Fruit fly (Drosophila melanogaster): Measurements from ENCODE around the gene S.
A peak's percentile ranks its signal among the peaks of the same experiment; 100 is the strongest.

S gene

DNA sequence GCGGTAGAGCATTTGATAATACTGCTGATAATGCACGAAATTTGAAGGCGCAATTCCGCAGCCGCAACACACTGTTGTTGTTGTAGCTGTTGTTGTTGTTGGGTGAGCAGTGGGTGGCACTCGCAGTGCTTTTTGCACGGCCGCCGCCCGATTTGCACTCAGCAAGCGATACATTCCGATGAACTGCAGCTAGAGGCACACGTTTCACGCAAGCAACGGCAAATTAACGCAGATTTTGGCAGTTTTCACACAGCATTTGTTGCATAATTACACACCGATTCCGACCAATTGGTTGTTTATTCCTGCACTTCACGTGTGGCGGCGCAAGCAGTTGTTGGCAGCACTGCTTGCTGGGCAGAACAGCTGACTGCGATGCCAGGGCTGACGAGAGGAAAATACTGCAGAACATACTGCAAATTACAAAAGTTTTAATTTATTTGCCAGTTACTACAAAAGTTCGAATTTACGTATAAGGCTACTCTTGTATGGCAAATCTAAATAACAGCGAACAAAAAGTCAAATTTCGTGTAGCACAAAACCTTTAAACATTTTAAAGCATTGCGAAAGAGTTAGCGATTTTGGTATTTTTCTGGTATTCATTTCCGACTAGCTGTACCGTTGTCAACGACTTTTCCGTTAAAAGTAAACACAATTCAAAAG is 30.5 kb upstream of the S start, which contains the start of the genes PolrMT and CG14339 (continued):
- TF ChIP-seq dmrt11E (tag; optimal IDR thresholded peaks at IDR 0.05) (peak; percentile 20), Neu2 (GFP tag; optimal IDR thresholded peaks at IDR 0.05; ENCODE audit: borderline replicate concordance) (peak; percentile 2), sens (GFP tag) (peak; percentile 96), hth (optimal IDR thresholded peaks at IDR 0.05) (no peak), Aef1 (GFP tag; IDR thresholded peaks at IDR 0.05) (peak; percentile 48; the same call in 2 of the 3 replicates), CG9609 (GFP tag; optimal IDR thresholded peaks at IDR 0.05) (peak; percentile 54), ci (GFP tag; IDR thresholded peaks at IDR 0.05) (0 out of 3 replicates have a peak, but pooled peaks have one; percentile 15), caup (GFP tag; optimal IDR thresholded peaks at IDR 0.05; ENCODE audit: severe bottlenecking) (peak; percentile 5), Deaf1 (tag; optimal IDR thresholded peaks at IDR 0.05) (no peak), D (optimal IDR thresholded peaks at IDR 0.05) (no peak), D (GFP tag; optimal IDR thresholded peaks at IDR 0.05) (no peak), CG34422 (GFP tag; IDR thresholded peaks at IDR 0.05) (peak; percentile 92), nau (GFP tag; optimal IDR thresholded peaks at IDR 0.05) (no peak), NC2β (GFP tag; optimal IDR thresholded peaks at IDR 0.05) (peak; percentile 65), CG10462 (GFP tag; optimal IDR thresholded peaks at IDR 0.05) (peak; percentile 87), CG12236 (GFP tag; optimal IDR thresholded peaks at IDR 0.05) (peak; percentile 30), E2f1 (GFP tag; IDR thresholded peaks at IDR 0.05) (0 out of 2 replicates have a peak, but pooled peaks have one; percentile 18), CG1792 (GFP tag; optimal IDR thresholded peaks at IDR 0.05) (peak; percentile 1), her (GFP tag; optimal IDR thresholded peaks at IDR 0.05) (peak; percentile 48), ham (GFP tag; IDR thresholded peaks at IDR 0.05) (no peak), CG12155 (GFP tag; optimal IDR thresholded peaks at IDR 0.05) (peak; percentile 39), Sry-δ (GFP tag; optimal IDR thresholded peaks at IDR 0.05) (peak; percentile 36), chinmo (GFP tag; IDR thresholded peaks at IDR 0.05; ENCODE audit: partially characterized antibody) (peak; percentile 78; the same call in 1 of the 4 replicates), dpn (GFP tag; optimal IDR thresholded peaks at IDR 0.05) (peak in 1 of 2 experiments; percentile 46), CG10543 (GFP tag; optimal IDR thresholded peaks at IDR 0.05) (peak; percentile 43), H2.0 (GFP tag; IDR thresholded peaks at IDR 0.05) (0 out of 2 replicates have a peak, but pooled peaks have one; percentile 5), trem (tag; optimal IDR thresholded peaks at IDR 0.05) (peak; percentile 41), lilli (GFP tag; optimal IDR thresholded peaks at IDR 0.05) (peak; percentile 40), Myb (GFP tag; optimal IDR thresholded peaks at IDR 0.05) (peak; percentile 98), MESR4 (GFP tag; optimal IDR thresholded peaks at IDR 0.05) (peak; percentile 72), fru (optimal IDR thresholded peaks at IDR 0.05) (no peak), CG15479 (GFP tag; optimal IDR thresholded peaks at IDR 0.05) (peak; percentile 34), mam (GFP tag; optimal IDR thresholded peaks at IDR 0.05) (peak; percentile 51), CG7928 (GFP tag; optimal IDR thresholded peaks at IDR 0.05) (peak; percentile 96), CG11456 (GFP tag; IDR thresholded peaks at IDR 0.05) (no peak), Sin3A (optimal IDR thresholded peaks at IDR 0.05) (peak; percentile 85), CG7987 (GFP tag; optimal IDR thresholded peaks at IDR 0.05) (peak; percentile 8), CG11398 (GFP tag; optimal IDR thresholded peaks at IDR 0.05) (peak; percentile 5), luna (GFP tag; optimal IDR thresholded peaks at IDR 0.05) (peak; percentile 48), CG17328 (GFP tag; IDR thresholded peaks at IDR 0.05) (0 out of 2 replicates have a peak, but pooled peaks have one; percentile 11), CG17568 (GFP tag; optimal IDR thresholded peaks at IDR 0.05) (no peak), CG10959 (GFP tag; IDR thresholded peaks at IDR 0.05) (no peak), CG16813 (GFP tag; IDR thresholded peaks at IDR 0.05; ENCODE audit: partially characterized antibody) (peak; percentile 9; the same call in 2 of the 3 replicates), CG8944 (GFP tag; optimal IDR thresholded peaks at IDR 0.05) (peak; percentile 52), CG6683 (GFP tag; optimal IDR thresholded peaks at IDR 0.05) (no peak), Med (GFP tag) (peak; percentile 89), Eip74EF (GFP tag; optimal IDR thresholded peaks at IDR 0.05) (no peak), MBD-R2 (GFP tag; IDR thresholded peaks at IDR 0.05) (peak; percentile 94), slou (GFP tag; optimal IDR thresholded peaks at IDR 0.05) (no peak), chif (GFP tag; optimal IDR thresholded peaks at IDR 0.05) (peak; percentile 19 to 42)
